Worm (Caenorhabditis elegans) whole organism, L4/young adult: ENCODE data around the gene gst-2.

Experiments used
- W03F9.2 ChIP-seq: fragments of 150-350 bp; optimal IDR thresholded peaks from 2 replicates; lab custom pipeline; 2014; ENCODE audit warnings: missing biosample characterization, missing genetic modification characterization
- dao-5 ChIP-seq: sonication (generic microtip); optimal IDR thresholded peaks from 2 replicates; lab custom pipeline; 2016; ENCODE audit warnings: missing genotype, missing genetic modification characterization, moderate library complexity, missing compliant biosample characterization
- him-1 ChIP-seq: sonication (generic microtip); optimal IDR thresholded peaks from 2 replicates; lab custom pipeline; 2016; ENCODE audit warnings: missing genotype, missing genetic modification reagents, missing genetic modification characterization, missing compliant biosample characterization

DNA sequence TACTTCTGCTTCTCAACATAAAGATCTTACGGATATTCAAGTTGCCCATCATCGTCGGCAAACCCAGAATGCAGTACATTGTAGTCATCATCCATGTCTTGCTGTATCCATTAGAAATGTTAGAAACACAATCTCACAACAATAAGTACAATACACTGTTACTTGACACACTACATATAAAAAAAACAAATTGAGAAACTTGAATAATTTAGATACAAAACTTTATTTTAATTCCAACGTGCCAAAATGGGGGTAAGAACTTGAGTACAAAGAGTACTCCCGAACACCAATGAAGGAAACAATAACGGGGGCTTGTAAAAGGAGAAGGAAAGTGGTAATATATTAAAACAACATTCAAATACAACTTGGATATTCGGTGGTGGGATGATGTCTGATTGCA is 15.3 kb downstream of the gst-2 start, which contains the start of gene ctf-18:
- no peak for TF ChIP-seq him-1 (tag; lab: Kevin White, UChicago)
- TF ChIP-seq W03F9.2: no peak
- no peak for TF ChIP-seq dao-5 (tag; lab: Kevin White, UChicago)
